5 fruit fly cellular contexts compared by ENCODE assay signal in the genomic region with DNA sequence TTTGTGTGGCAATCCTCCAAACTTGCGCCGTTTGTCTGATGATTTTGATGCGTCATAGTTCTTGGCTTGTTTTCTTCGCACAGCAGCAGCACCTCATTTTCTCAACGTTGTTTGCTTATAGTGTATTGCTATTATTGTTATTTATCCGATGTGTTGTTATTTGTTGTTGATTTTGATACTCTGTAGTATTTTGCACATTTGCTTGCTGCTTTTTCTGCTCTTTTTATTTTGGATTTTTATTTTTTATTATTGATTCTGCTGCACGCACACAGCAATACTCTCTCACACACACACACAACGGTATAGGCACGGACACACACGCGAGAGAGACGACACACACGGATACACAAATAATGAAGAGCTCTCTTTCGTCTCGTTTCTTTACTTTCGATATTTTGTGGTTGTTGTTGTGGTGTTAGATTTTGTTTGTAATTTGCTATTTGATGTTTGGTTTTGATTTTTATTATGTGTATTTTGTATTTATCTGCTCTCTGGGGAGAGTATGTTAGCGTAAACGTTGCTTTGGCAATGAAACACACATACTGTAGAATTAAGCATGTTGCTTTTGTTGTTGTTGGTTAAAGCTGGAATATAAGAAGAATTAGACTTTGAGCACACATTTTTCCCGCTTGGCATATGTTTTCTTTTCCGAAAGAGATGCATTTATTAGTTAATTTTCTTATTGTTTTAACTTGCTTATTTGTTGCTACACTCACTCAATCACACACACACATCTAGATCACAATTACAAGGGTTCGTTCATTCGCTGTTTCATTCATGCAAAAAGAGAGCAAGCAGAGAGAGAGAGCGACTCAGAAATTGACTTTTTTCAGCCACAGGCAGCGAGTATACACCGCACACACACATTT.
TF ChIP-seq lines count a peak whose summit lies in the region.

No protein-coding gene starts in this region.

TF ChIP-seq in whole organism, adult, 20 proteins besides CTCF, POLR2A, EP300 and RAD21 (continued from another document):
- peak; percentile 98 for TF ChIP-seq kay (GFP tag; lab: Kevin White, UChicago; ENCODE audit: borderline replicate concordance)
- no peak for TF ChIP-seq Crg-1 (GFP tag; optimal IDR thresholded peaks at IDR 0.05; lab: Kevin White, UChicago)
- TF ChIP-seq Clk (GFP tag; optimal IDR thresholded peaks at IDR 0.05; lab: Kevin White, UChicago) = peak; percentile 32
- TF ChIP-seq CG12768 (GFP tag; optimal IDR thresholded peaks at IDR 0.05; lab: Kevin White, UChicago) = peak; percentile 84

TF ChIP-seq in whole organism, embryonic, 481 proteins besides CTCF, POLR2A, EP300 and RAD21 (continued from another document and continues in another):
- peak; percentile 20 for TF ChIP-seq CG15514 (GFP tag; optimal IDR thresholded peaks at IDR 0.05; lab: Kevin White, UChicago)
- peak; percentile 9 for TF ChIP-seq CG13296 (GFP tag; optimal IDR thresholded peaks at IDR 0.05; lab: Kevin White, UChicago)
- no peak for TF ChIP-seq tgo (GFP tag; IDR thresholded peaks at IDR 0.05; lab: Robert Waterston, UW)
- TF ChIP-seq CG31224 (GFP tag; IDR thresholded peaks at IDR 0.05; lab: Robert Waterston, UW) = peak; percentile 82
- peak; percentile 55; the same call in 1 of the 3 replicates for TF ChIP-seq Dbx (GFP tag; IDR thresholded peaks at IDR 0.05; lab: Robert Waterston, UW)
- TF ChIP-seq CG2712 (tag; optimal IDR thresholded peaks at IDR 0.05; lab: Kevin White, UChicago) = no peak
- TF ChIP-seq CG1603 (tag; optimal IDR thresholded peaks at IDR 0.05; lab: Kevin White, UChicago) = no peak
- TF ChIP-seq gce (GFP tag; IDR thresholded peaks at IDR 0.05; lab: Robert Waterston, UW) = no peak
- TF ChIP-seq shn (GFP tag; optimal IDR thresholded peaks at IDR 0.05; lab: Kevin White, UChicago) = peak; percentile 6
- TF ChIP-seq Taf1 (GFP tag; IDR thresholded peaks at IDR 0.05; lab: Robert Waterston, UW) = no peak
- TF ChIP-seq CG3838 (GFP tag; optimal IDR thresholded peaks at IDR 0.05; lab: Kevin White, UChicago) = no peak
- no peak for TF ChIP-seq CG7928 (GFP tag; optimal IDR thresholded peaks at IDR 0.05; lab: Kevin White, UChicago)
- TF ChIP-seq CG7372 (GFP tag; IDR thresholded peaks at IDR 0.05; lab: Robert Waterston, UW) = no peak
- peak in 1 of 2 experiments; percentile 61 for TF ChIP-seq tll (GFP tag; optimal IDR thresholded peaks at IDR 0.05; lab: Kevin White, UChicago)
- TF ChIP-seq CG12104 (GFP tag; optimal IDR thresholded peaks at IDR 0.05; lab: Kevin White, UChicago) = no peak
- no peak for TF ChIP-seq Hsf (GFP tag; optimal IDR thresholded peaks at IDR 0.05; lab: Kevin White, UChicago)
- TF ChIP-seq run (tag; optimal IDR thresholded peaks at IDR 0.05; lab: Kevin White, UChicago) = no peak
- peak; percentile 5 for TF ChIP-seq CG17568 (GFP tag; optimal IDR thresholded peaks at IDR 0.05; lab: Kevin White, UChicago)
- no peak for TF ChIP-seq CG10565 (GFP tag; optimal IDR thresholded peaks at IDR 0.05; lab: Kevin White, UChicago)
- no peak for TF ChIP-seq Rx (GFP tag; IDR thresholded peaks at IDR 0.05; lab: Robert Waterston, UW)
- TF ChIP-seq NK7.1 (GFP tag; optimal IDR thresholded peaks at IDR 0.05; lab: Kevin White, UChicago) = no peak
- TF ChIP-seq pho (GFP tag; optimal IDR thresholded peaks at IDR 0.05; lab: Kevin White, UChicago) = no peak
- no peak for TF ChIP-seq CG9817 (tag; optimal IDR thresholded peaks at IDR 0.05; lab: Kevin White, UChicago)
- no peak for TF ChIP-seq Lpt (GFP tag; optimal IDR thresholded peaks at IDR 0.05; lab: Kevin White, UChicago)
- no peak for TF ChIP-seq CG16779 (GFP tag; IDR thresholded peaks at IDR 0.05; lab: Robert Waterston, UW)
- TF ChIP-seq CG16813 (GFP tag; IDR thresholded peaks at IDR 0.05; lab: Robert Waterston, UW; ENCODE audit: partially characterized antibody) = no peak
- TF ChIP-seq ato (GFP tag; IDR thresholded peaks at IDR 0.05; lab: Robert Waterston, UW; ENCODE audit: partially characterized antibody) = no peak
- TF ChIP-seq abd-A (tag; optimal IDR thresholded peaks at IDR 0.05; lab: Kevin White, UChicago) = peak; percentile 26
- TF ChIP-seq CG2889 (GFP tag; IDR thresholded peaks at IDR 0.05; lab: Robert Waterston, UW) = no peak
- peak; percentile 59; the same call in 2 of the 3 replicates for TF ChIP-seq z (GFP tag; IDR thresholded peaks at IDR 0.05; lab: Robert Waterston, UW)

TF ChIP-seq in whole organism, prepupa, 60 proteins besides CTCF, POLR2A, EP300 and RAD21 (continued from another document and continues in another):
- TF ChIP-seq CG6854 (GFP tag; optimal IDR thresholded peaks at IDR 0.05; lab: Kevin White, UChicago) = no peak
- peak; percentile 36 for TF ChIP-seq CG32006 (GFP tag; optimal IDR thresholded peaks at IDR 0.05; lab: Kevin White, UChicago)
- TF ChIP-seq CG8632 (GFP tag; optimal IDR thresholded peaks at IDR 0.05; lab: Kevin White, UChicago) = peak; percentile 20
- peak; percentile 11; the same call in 1 of the 2 replicates for TF ChIP-seq Gug (GFP tag; IDR thresholded peaks at IDR 0.05; lab: Robert Waterston, UW)
- TF ChIP-seq CG6808 (GFP tag; optimal IDR thresholded peaks at IDR 0.05; lab: Kevin White, UChicago) = peak; percentile 65
- TF ChIP-seq lz (GFP tag; optimal IDR thresholded peaks at IDR 0.05; lab: Kevin White, UChicago) = no peak
- no peak for TF ChIP-seq topi (GFP tag; optimal IDR thresholded peaks at IDR 0.05; lab: Kevin White, UChicago)
- no peak for TF ChIP-seq CG11762 (GFP tag; optimal IDR thresholded peaks at IDR 0.05; lab: Kevin White, UChicago; ENCODE audit: insufficient read depth)
- peak; percentile 10 for TF ChIP-seq esn (GFP tag; optimal IDR thresholded peaks at IDR 0.05; lab: Kevin White, UChicago)
- TF ChIP-seq CG10631 (GFP tag; optimal IDR thresholded peaks at IDR 0.05; lab: Kevin White, UChicago) = no peak
- peak; percentile 7 for TF ChIP-seq CG34406 (GFP tag; optimal IDR thresholded peaks at IDR 0.05; lab: Kevin White, UChicago)
- peak; percentile 20 for TF ChIP-seq Eip78C (GFP tag; lab: Kevin White, UChicago)
- no peak for TF ChIP-seq Sox15 (GFP tag; optimal IDR thresholded peaks at IDR 0.05; lab: Kevin White, UChicago)
- peak; percentile 41; the same call in 1 of the 2 replicates for TF ChIP-seq CG15336 (GFP tag; IDR thresholded peaks at IDR 0.05; lab: Robert Waterston, UW)
- TF ChIP-seq acj6 (GFP tag; optimal IDR thresholded peaks at IDR 0.05; lab: Kevin White, UChicago) = no peak
- TF ChIP-seq Met (GFP tag; optimal IDR thresholded peaks at IDR 0.05; lab: Kevin White, UChicago) = no peak
- no peak for TF ChIP-seq CG4318 (GFP tag; optimal IDR thresholded peaks at IDR 0.05; lab: Kevin White, UChicago)
- peak; percentile 64 for TF ChIP-seq CG8119 (GFP tag; IDR thresholded peaks at IDR 0.05; lab: Robert Waterston, UW)
- peak; percentile 83 for TF ChIP-seq CG6276 (GFP tag; optimal IDR thresholded peaks at IDR 0.05; lab: Kevin White, UChicago)
- TF ChIP-seq CG31627 (GFP tag; optimal IDR thresholded peaks at IDR 0.05; lab: Kevin White, UChicago) = no peak
- TF ChIP-seq salr (GFP tag; optimal IDR thresholded peaks at IDR 0.05; lab: Kevin White, UChicago) = peak; percentile 28 to 42
- no peak for TF ChIP-seq CG11902 (GFP tag; optimal IDR thresholded peaks at IDR 0.05; lab: Kevin White, UChicago)
- peak; percentile 79 for TF ChIP-seq CG9139 (GFP tag; optimal IDR thresholded peaks at IDR 0.05; lab: Kevin White, UChicago)
- TF ChIP-seq pdm3 (GFP tag; optimal IDR thresholded peaks at IDR 0.05; lab: Kevin White, UChicago) = peak; percentile 34
- no peak for TF ChIP-seq Ets21C (GFP tag; optimal IDR thresholded peaks at IDR 0.05; lab: Kevin White, UChicago)
- TF ChIP-seq Ets96B (tag; optimal IDR thresholded peaks at IDR 0.05; lab: Kevin White, UChicago) = peak; percentile 52
- no peak for TF ChIP-seq Sox14 (GFP tag; optimal IDR thresholded peaks at IDR 0.05; lab: Kevin White, UChicago)
- TF ChIP-seq dac (GFP tag; optimal IDR thresholded peaks at IDR 0.05; lab: Kevin White, UChicago) = peak; percentile 40
- peak; percentile 74 for TF ChIP-seq fkh (GFP tag; optimal IDR thresholded peaks at IDR 0.05; lab: Kevin White, UChicago)
- TF ChIP-seq vri (GFP tag; optimal IDR thresholded peaks at IDR 0.05; lab: Kevin White, UChicago) = no peak
- TF ChIP-seq Smox (GFP tag; optimal IDR thresholded peaks at IDR 0.05; lab: Kevin White, UChicago) = no peak

TF ChIP-seq in whole organism, pupa, 21 proteins besides CTCF, POLR2A, EP300 and RAD21 (continued from another document):
- peak; percentile 49 for TF ChIP-seq CG17806 (tag; optimal IDR thresholded peaks at IDR 0.05; lab: Kevin White, UChicago)
- TF ChIP-seq CG14655 (GFP tag; optimal IDR thresholded peaks at IDR 0.05; lab: Kevin White, UChicago) = peak; percentile 67

TF ChIP-seq in whole organism, wandering third instar larva, 38 proteins besides CTCF, POLR2A, EP300 and RAD21 (continued from another document):
- TF ChIP-seq jim (GFP tag; optimal IDR thresholded peaks at IDR 0.05; lab: Kevin White, UChicago) (peak; percentile 13), dmrt93B (GFP tag; optimal IDR thresholded peaks at IDR 0.05; lab: Kevin White, UChicago) (no peak), OdsH (GFP tag; optimal IDR thresholded peaks at IDR 0.05; lab: Kevin White, UChicago) (peak; percentile 23), Abd-B (GFP tag; optimal IDR thresholded peaks at IDR 0.05; lab: Kevin White, UChicago) (no peak), fru (GFP tag; optimal IDR thresholded peaks at IDR 0.05; lab: Kevin White, UChicago) (no peak), Hr78 (GFP tag; optimal IDR thresholded peaks at IDR 0.05; lab: Kevin White, UChicago) (no peak), tai (GFP tag; optimal IDR thresholded peaks at IDR 0.05; lab: Kevin White, UChicago) (no peak), Sp1 (GFP tag; optimal IDR thresholded peaks at IDR 0.05; lab: Kevin White, UChicago) (peak; percentile 44), sv (GFP tag; optimal IDR thresholded peaks at IDR 0.05; lab: Kevin White, UChicago) (no peak), h (GFP tag; optimal IDR thresholded peaks at IDR 0.05; lab: Kevin White, UChicago) (peak; percentile 4), dl (GFP tag; optimal IDR thresholded peaks at IDR 0.05; lab: Kevin White, UChicago; ENCODE audit: insufficient read depth in 1 of 2, partially characterized antibody in 2 of 2) (peak; percentile 39 to 84), CG9705 (GFP tag; optimal IDR thresholded peaks at IDR 0.05; lab: Kevin White, UChicago) (no peak), rgr (GFP tag; optimal IDR thresholded peaks at IDR 0.05; lab: Kevin White, UChicago) (no peak), psq (GFP tag; optimal IDR thresholded peaks at IDR 0.05; lab: Kevin White, UChicago) (peak; percentile 31), Mio (GFP tag; optimal IDR thresholded peaks at IDR 0.05; lab: Kevin White, UChicago) (no peak), CG32264 (GFP tag; optimal IDR thresholded peaks at IDR 0.05; lab: Kevin White, UChicago) (peak; percentile 15), HLH106 (tag; optimal IDR thresholded peaks at IDR 0.05; lab: Kevin White, UChicago) (no peak), brk (GFP tag; optimal IDR thresholded peaks at IDR 0.05; lab: Kevin White, UChicago) (no peak), Dif (GFP tag; optimal IDR thresholded peaks at IDR 0.05; lab: Kevin White, UChicago; ENCODE audit: partially characterized antibody) (peak; percentile 89)
